Worm (Caenorhabditis elegans) whole organism, late embryonic: Measurements from ENCODE around the gene mboa-6.

Experiments
- C08G9.2 ChIP-seq: sonication (generic microtip); optimal IDR thresholded peaks from 2 replicates; lab custom pipeline; 2016; ENCODE audit warnings: mild to moderate bottlenecking, missing genetic modification characterization, moderate library complexity, missing compliant biosample characterization
- F13H6.1 ChIP-seq: sonication (generic microtip); optimal IDR thresholded peaks from 2 replicates; lab custom pipeline; 2016; ENCODE audit warnings: missing genetic modification characterization, missing compliant biosample characterization
- K02D7.2 ChIP-seq: sonication (generic microtip); optimal IDR thresholded peaks from 2 replicates; lab custom pipeline; 2017; ENCODE audit warnings: mild to moderate bottlenecking, missing genetic modification characterization, missing compliant biosample characterization
- K09A11.1 ChIP-seq: sonication (generic microtip); optimal IDR thresholded peaks from 2 replicates; lab custom pipeline; 2017; ENCODE audit warnings: antibody characterized with exemption, mild to moderate bottlenecking, missing genetic modification characterization, missing compliant biosample characterization; ENCODE audit not compliant: insufficient read depth
- Y22D7AL.16 ChIP-seq: sonication (generic microtip); optimal IDR thresholded peaks from 2 replicates; lab custom pipeline; 2016; ENCODE audit warnings: missing genetic modification characterization, missing compliant biosample characterization
- ahr-1 ChIP-seq: sonication (generic microtip); optimal IDR thresholded peaks from 2 replicates; lab custom pipeline; 2016; ENCODE audit warnings: missing genetic modification characterization, missing compliant biosample characterization
- ama-1 ChIP-seq: fragments of 150-350 bp; optimal IDR thresholded peaks from 2 replicates; lab custom pipeline; 2014
- ceh-14 ChIP-seq: sonication (generic microtip); optimal IDR thresholded peaks from 2 replicates; lab custom pipeline; 2016; ENCODE audit warnings: missing genotype, missing genetic modification characterization, missing compliant biosample characterization
- ceh-18 ChIP-seq: sonication (generic microtip); optimal IDR thresholded peaks from 2 replicates; lab custom pipeline; 2016; ENCODE audit warnings: missing genetic modification characterization, missing compliant biosample characterization
- ceh-2 ChIP-seq: sonication (generic microtip); optimal IDR thresholded peaks from 2 replicates; lab custom pipeline; 2016; ENCODE audit warnings: missing genotype, missing genetic modification characterization, missing compliant biosample characterization
- ceh-22 ChIP-seq: sonication (generic microtip); optimal IDR thresholded peaks from 2 replicates; lab custom pipeline; 2017; ENCODE audit warnings: missing biosample characterization, missing genetic modification characterization
- ceh-30 ChIP-seq: fragments of 150-350 bp; optimal IDR thresholded peaks from 2 replicates; lab custom pipeline; 2014; ENCODE audit warnings: missing biosample characterization, missing genetic modification characterization
- ceh-31 ChIP-seq: sonication (generic microtip); optimal IDR thresholded peaks from 2 replicates; lab custom pipeline; 2016; ENCODE audit warnings: missing genetic modification characterization, missing compliant biosample characterization
- ceh-34 ChIP-seq: sonication (generic microtip); optimal IDR thresholded peaks from 2 replicates; lab custom pipeline; 2016; ENCODE audit warnings: mild to moderate bottlenecking, missing genetic modification characterization, missing compliant biosample characterization
- ceh-6 ChIP-seq: fragments of 200-800 bp; sonication (Bioruptor generic); optimal IDR thresholded peaks from 2 replicates; lab custom pipeline; 2018; ENCODE audit warnings: mild to moderate bottlenecking, missing genetic modification characterization, missing compliant biosample characterization
- ceh-9 ChIP-seq: sonication (generic microtip); optimal IDR thresholded peaks from 2 replicates; lab custom pipeline; 2016; ENCODE audit warnings: mild to moderate bottlenecking, missing genetic modification characterization, inconsistent platforms, missing compliant biosample characterization
- che-1 ChIP-seq: sonication (generic microtip); optimal IDR thresholded peaks from 2 replicates; lab custom pipeline; 2016; ENCODE audit warnings: mild to moderate bottlenecking, missing genetic modification characterization, missing compliant biosample characterization
- dmd-4 ChIP-seq: sonication (generic microtip); optimal IDR thresholded peaks from 2 replicates; lab custom pipeline; 2016; ENCODE audit warnings: borderline replicate concordance, missing genetic modification characterization, missing compliant biosample characterization
- dve-1 ChIP-seq: sonication (generic microtip); optimal IDR thresholded peaks from 2 replicates; lab custom pipeline; 2017; ENCODE audit warnings: antibody characterized with exemption, mild to moderate bottlenecking, missing genetic modification characterization, missing compliant biosample characterization
- ets-4 ChIP-seq: sonication (generic microtip); optimal IDR thresholded peaks from 2 replicates; lab custom pipeline; 2016; ENCODE audit warnings: missing genetic modification characterization, missing compliant biosample characterization
- fkh-10 ChIP-seq: fragments of 150-350 bp; optimal IDR thresholded peaks from 2 replicates; lab custom pipeline; 2014; ENCODE audit warnings: missing biosample characterization, missing genetic modification reagents, missing genetic modification characterization
- gmeb-2 ChIP-seq: sonication (generic microtip); optimal IDR thresholded peaks from 2 replicates; lab custom pipeline; 2016; ENCODE audit warnings: missing genetic modification characterization, inconsistent platforms, missing compliant biosample characterization
- hlh-30 ChIP-seq: sonication (generic microtip); optimal IDR thresholded peaks from 2 replicates; lab custom pipeline; 2017; ENCODE audit warnings: antibody characterized with exemption, missing genetic modification characterization, missing compliant biosample characterization; ENCODE audit not compliant: insufficient read depth
- hlh-8 ChIP-seq: sonication (generic microtip); optimal IDR thresholded peaks from 2 replicates; lab custom pipeline; 2016; ENCODE audit warnings: missing genotype, missing genetic modification characterization, missing compliant biosample characterization
- lin-11 ChIP-seq: fragments of 200-800 bp; sonication (Bioruptor generic); optimal IDR thresholded peaks from 2 replicates; lab custom pipeline; 2018; ENCODE audit warnings: mild to moderate bottlenecking, missing genetic modification characterization, missing compliant biosample characterization
- mec-3 ChIP-seq: sonication (generic microtip); optimal IDR thresholded peaks from 2 replicates; lab custom pipeline; 2016; ENCODE audit warnings: borderline replicate concordance, missing genetic modification characterization, missing compliant biosample characterization
- nfya-1 ChIP-seq: sonication (generic microtip); optimal IDR thresholded peaks from 2 replicates; lab custom pipeline; 2017; ENCODE audit warnings: missing genetic modification characterization, mild to moderate bottlenecking, missing compliant biosample characterization, antibody characterized with exemption, moderate library complexity
- nhr-232 ChIP-seq: sonication (generic microtip); optimal IDR thresholded peaks from 2 replicates; lab custom pipeline; 2016; ENCODE audit warnings: missing genetic modification characterization, missing compliant biosample characterization
- npax-4 ChIP-seq: sonication (generic microtip); optimal IDR thresholded peaks from 2 replicates; lab custom pipeline; 2016; ENCODE audit warnings: missing genetic modification characterization, missing compliant biosample characterization
- pag-3 ChIP-seq: sonication (generic microtip); optimal IDR thresholded peaks from 2 replicates; lab custom pipeline; 2016; ENCODE audit warnings: missing compliant biosample characterization, missing genetic modification characterization, borderline replicate concordance
- pax-1 ChIP-seq: fragments of 150-350 bp; optimal IDR thresholded peaks from 2 replicates; lab custom pipeline; 2014; ENCODE audit warnings: missing biosample characterization, missing genetic modification characterization
- pha-4 ChIP-seq: fragments of 150-350 bp; optimal IDR thresholded peaks from 2 replicates; lab custom pipeline; 2018; ENCODE audit warnings: missing biosample characterization, missing genetic modification reagents, missing genetic modification characterization
- pqm-1 ChIP-seq: sonication (generic microtip); optimal IDR thresholded peaks from 2 replicates; lab custom pipeline; 2016; ENCODE audit warnings: missing genetic modification characterization, missing compliant biosample characterization
- pros-1 ChIP-seq: fragments of 150-350 bp; optimal IDR thresholded peaks from 2 replicates; lab custom pipeline; 2014; ENCODE audit warnings: missing biosample characterization, missing genetic modification reagents, missing genetic modification characterization
- ref-2 ChIP-seq: sonication (generic microtip); optimal IDR thresholded peaks from 2 replicates; lab custom pipeline; 2016; ENCODE audit warnings: missing genetic modification characterization, missing compliant biosample characterization
- rnt-1 ChIP-seq: sonication (generic microtip); optimal IDR thresholded peaks from 2 replicates; lab custom pipeline; 2016; ENCODE audit warnings: missing genetic modification characterization, missing compliant biosample characterization
- sox-4 ChIP-seq: sonication (generic microtip); optimal IDR thresholded peaks from 2 replicates; lab custom pipeline; 2017; ENCODE audit warnings: mild to moderate bottlenecking, missing genetic modification characterization, inconsistent platforms, missing compliant biosample characterization
- syd-9 ChIP-seq: sonication (generic microtip); optimal IDR thresholded peaks from 2 replicates; lab custom pipeline; 2016; ENCODE audit warnings: mild to moderate bottlenecking, missing genetic modification characterization, moderate library complexity, missing compliant biosample characterization
- tbx-2 ChIP-seq: sonication (generic microtip); optimal IDR thresholded peaks from 2 replicates; lab custom pipeline; 2016; ENCODE audit warnings: missing genetic modification characterization, missing compliant biosample characterization
- tbx-7 ChIP-seq: sonication (generic microtip); optimal IDR thresholded peaks from 2 replicates; lab custom pipeline; 2016; ENCODE audit warnings: missing genotype, missing genetic modification characterization, missing compliant biosample characterization
- ttx-3 ChIP-seq: sonication (generic microtip); optimal IDR thresholded peaks from 2 replicates; lab custom pipeline; 2016; ENCODE audit warnings: missing genetic modification reagents, missing genetic modification characterization, missing compliant biosample characterization
- unc-3 ChIP-seq, 2 experiments: fragments of 200-800 bp in 1 of 2; sonication (Bioruptor generic) in 1 of 2; sonication (generic microtip) in 1 of 2; conservative IDR thresholded peaks in 1 of 2; optimal IDR thresholded peaks in 1 of 2; 2 replicates each; pipeline versions ENCODE4 v1.3.6 to Lab custom; 2016 to 2022; ENCODE audit warnings: missing compliant biosample characterization in 2 of 2, missing genetic modification characterization in 2 of 2, missing genetic modification reagents in 1 of 2
- unc-42 ChIP-seq: sonication (generic microtip); optimal IDR thresholded peaks from 2 replicates; lab custom pipeline; 2016; ENCODE audit warnings: missing genotype, missing genetic modification characterization, missing compliant biosample characterization
- unc-55 ChIP-seq: sonication (generic microtip); optimal IDR thresholded peaks from 2 replicates; lab custom pipeline; 2017; ENCODE audit warnings: missing biosample characterization, missing genetic modification reagents, missing genetic modification characterization
- zip-5 ChIP-seq: sonication (generic microtip); optimal IDR thresholded peaks from 2 replicates; lab custom pipeline; 2016; ENCODE audit warnings: missing genetic modification characterization, missing compliant biosample characterization
- ztf-16 ChIP-seq: sonication (generic microtip); optimal IDR thresholded peaks from 2 replicates; lab custom pipeline; 2017; ENCODE audit warnings: missing genetic modification characterization, missing compliant biosample characterization

mboa-6 gene

ce11 chrIII:1926456-1926855 lies 35.3 kb downstream of the mboa-6 start:
- TF ChIP-seq hlh-30 (tag; lab: Kevin White, UChicago): peak; percentile 47
- TF ChIP-seq pros-1 (tag; lab: Kevin White, UChicago): peak; percentile 81
- TF ChIP-seq rnt-1 (tag; lab: Kevin White, UChicago): peak; percentile 66
- TF ChIP-seq unc-42: peak; percentile 52
- peak; percentile 55 for TF ChIP-seq ets-4 (tag; lab: Kevin White, UChicago)
- TF ChIP-seq C08G9.2: peak; percentile 45
- TF ChIP-seq nfya-1 (tag; lab: Kevin White, UChicago): peak; percentile 83
- TF ChIP-seq ceh-22: no peak
- TF ChIP-seq dve-1 (tag; lab: Kevin White, UChicago): peak; percentile 73
- TF ChIP-seq ztf-16 (tag; lab: Kevin White, UChicago): no peak
- peak; percentile 38 for TF ChIP-seq K09A11.1 (tag; lab: Kevin White, UChicago)
- no peak for TF ChIP-seq pqm-1 (tag; lab: Kevin White, UChicago)
- no peak for TF ChIP-seq ama-1
- peak; percentile 34 for TF ChIP-seq ceh-14 (tag; lab: Kevin White, UChicago)
- peak; percentile 85 for TF ChIP-seq unc-55 (GFP tag; lab: Kevin White, UChicago)
- TF ChIP-seq ceh-2: peak; percentile 33
- peak; percentile 70 for TF ChIP-seq ceh-18 (tag; lab: Kevin White, UChicago)
- TF ChIP-seq tbx-2 (tag; lab: Kevin White, UChicago): peak; percentile 77
- peak; percentile 45 for TF ChIP-seq F13H6.1 (tag; lab: Kevin White, UChicago)
- TF ChIP-seq ttx-3 (tag; lab: Kevin White, UChicago): no peak
- TF ChIP-seq ceh-34 (tag; lab: Kevin White, UChicago): peak; percentile 73
- peak; percentile 84 for TF ChIP-seq ceh-31 (tag; lab: Kevin White, UChicago)

ce11 chrIII:1925786-1926185 lies 36.0 kb downstream of the mboa-6 start:
- TF ChIP-seq ceh-9 (tag; lab: Kevin White, UChicago) (no peak), ceh-30 (tag; lab: Kevin White, UChicago) (no peak), dmd-4 (no peak), gmeb-2 (tag; lab: Kevin White, UChicago) (no peak), ref-2 (tag; lab: Kevin White, UChicago) (no peak), ahr-1 (tag; lab: Kevin White, UChicago) (no peak), sox-4 (tag; lab: Kevin White, UChicago) (no peak), ztf-16 (tag; lab: Kevin White, UChicago) (no peak), npax-4 (tag; lab: Kevin White, UChicago) (no peak), fkh-10 (GFP tag; lab: Kevin White, UChicago) (no peak), pqm-1 (tag; lab: Kevin White, UChicago) (no peak)

DNA sequence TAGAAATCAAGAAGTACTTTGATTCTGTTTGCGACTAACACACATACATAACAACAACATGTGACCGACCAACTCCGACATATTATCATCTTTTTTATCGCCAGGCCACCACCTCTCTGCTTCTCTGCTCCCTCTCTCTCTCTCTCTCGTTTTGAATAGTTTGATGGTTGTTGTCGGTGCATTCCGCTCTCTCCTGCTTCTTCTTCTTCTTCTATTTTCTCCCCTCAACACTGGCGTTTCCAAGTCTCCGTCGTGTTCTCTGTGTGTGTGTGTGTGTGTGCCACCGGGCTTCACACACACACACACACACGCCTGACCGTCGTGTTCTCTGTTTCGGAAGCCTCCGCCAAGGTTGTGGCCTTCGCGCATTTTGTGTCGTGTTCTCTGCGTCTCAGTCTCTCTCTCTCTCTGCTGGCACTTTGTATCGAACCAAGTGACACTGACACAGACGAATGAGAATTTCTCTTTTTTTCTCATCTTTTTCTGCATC lies 36.7 kb downstream of the mboa-6 start:
- peak; percentile 66 for TF ChIP-seq C08G9.2
- peak; percentile 98 for TF ChIP-seq ceh-18 (tag; lab: Kevin White, UChicago)
- TF ChIP-seq unc-3 (GFP tag; conservative IDR thresholded peaks at IDR 0.05; lab: Robert Waterston, UW): no peak
- peak; percentile 72 for TF ChIP-seq unc-3 (tag; optimal IDR thresholded peaks at IDR 0.05; lab: Kevin White, UChicago)
- peak; percentile 98 for TF ChIP-seq rnt-1 (tag; lab: Kevin White, UChicago)
- no peak for TF ChIP-seq ceh-22
- TF ChIP-seq unc-42: peak; percentile 64
- TF ChIP-seq syd-9 (tag; lab: Kevin White, UChicago): peak; percentile 64
- peak; percentile 55 for TF ChIP-seq ceh-2
- TF ChIP-seq pax-1 (tag; lab: Kevin White, UChicago): peak; percentile 85
- TF ChIP-seq F13H6.1 (tag; lab: Kevin White, UChicago): peak; percentile 95
- TF ChIP-seq pag-3 (tag; lab: Kevin White, UChicago): peak; percentile 54
- TF ChIP-seq lin-11: peak; percentile 23
- peak; percentile 81 for TF ChIP-seq ets-4 (tag; lab: Kevin White, UChicago)
- TF ChIP-seq pha-4 (tag; lab: Kevin White, UChicago): no peak
- TF ChIP-seq ceh-30 (tag; lab: Kevin White, UChicago): peak; percentile 78
- no peak for TF ChIP-seq che-1 (tag; lab: Kevin White, UChicago)
- TF ChIP-seq ama-1: no peak
- peak; percentile 96 for TF ChIP-seq nfya-1 (tag; lab: Kevin White, UChicago)
- TF ChIP-seq zip-5 (tag; lab: Kevin White, UChicago): peak; percentile 23
- peak; percentile 73 for TF ChIP-seq hlh-8 (tag; lab: Kevin White, UChicago)
- TF ChIP-seq mec-3 (tag; lab: Kevin White, UChicago): no peak
- peak; percentile 97 for TF ChIP-seq tbx-2 (tag; lab: Kevin White, UChicago)
- TF ChIP-seq Y22D7AL.16 (tag; lab: Kevin White, UChicago): no peak
- TF ChIP-seq ceh-6 (GFP tag; lab: Kevin White, UChicago): no peak
- TF ChIP-seq ceh-34 (tag; lab: Kevin White, UChicago): peak; percentile 95
- TF ChIP-seq dve-1 (tag; lab: Kevin White, UChicago): peak; percentile 92
- peak; percentile 82 for TF ChIP-seq K09A11.1 (tag; lab: Kevin White, UChicago)
- no peak for TF ChIP-seq nhr-232
- TF ChIP-seq K02D7.2 (tag; lab: Kevin White, UChicago): no peak
- peak; percentile 41 for TF ChIP-seq tbx-7
